Worm (Caenorhabditis elegans) whole organism, L1 larva: ENCODE data around the gene lact-6.

Experiments
- C16A3.4 ChIP-seq: fragments of 150-350 bp; optimal IDR thresholded peaks from 2 replicates; lab custom pipeline; 2014; ENCODE audit warnings: missing biosample characterization, missing genetic modification characterization
- C34B4.2 ChIP-seq: sonication (generic microtip); optimal IDR thresholded peaks from 2 replicates; lab custom pipeline; 2017; ENCODE audit warnings: mild to moderate bottlenecking, missing genetic modification characterization, missing compliant biosample characterization
- alr-1 ChIP-seq: fragments of 200-800 bp; sonication (Bioruptor generic); optimal IDR thresholded peaks from 2 replicates; lab custom pipeline; 2018; ENCODE audit warnings: borderline replicate concordance, mild to moderate bottlenecking, missing genetic modification characterization, missing compliant biosample characterization
- aly-2 ChIP-seq: fragments of 150-350 bp; optimal IDR thresholded peaks from 2 replicates; lab custom pipeline; 2014; ENCODE audit warnings: missing biosample characterization, missing genetic modification characterization
- ama-1 ChIP-seq: fragments of 150-350 bp; optimal IDR thresholded peaks from 2 replicates; lab custom pipeline; 2014
- blmp-1 ChIP-seq: fragments of 150-350 bp; optimal IDR thresholded peaks from 2 replicates; lab custom pipeline; 2014; ENCODE audit warnings: missing biosample characterization, missing genetic modification characterization
- ceh-8 ChIP-seq: fragments of 200-800 bp; sonication (Bioruptor generic); optimal IDR thresholded peaks from 2 replicates; lab custom pipeline; 2018; ENCODE audit warnings: mild to moderate bottlenecking, missing genetic modification characterization, moderate library complexity, missing compliant biosample characterization
- ceh-82 ChIP-seq, 3 experiments: fragments of 150-350 bp in 1 of 3; sonication (generic microtip) in 2 of 3; optimal IDR thresholded peaks; 2 replicates each; lab custom pipeline; 2014 to 2017; ENCODE audit warnings: missing biosample characterization in 3 of 3, missing genetic modification characterization in 3 of 3
- dpl-1 ChIP-seq, 3 experiments: fragments of 150-350 bp in 2 of 3; sonication (generic microtip) in 1 of 3; optimal IDR thresholded peaks; 2 replicates each; lab custom pipeline; 2014 to 2017; ENCODE audit warnings: missing biosample characterization in 3 of 3, missing genetic modification characterization in 3 of 3, missing genetic modification reagents in 3 of 3
- efl-1 ChIP-seq, 4 experiments: fragments of 150-350 bp; optimal IDR thresholded peaks in 3 of 4; peaks in 1 of 4; 1 replicate in 1 of 4; 2 replicates in 3 of 4; lab custom pipeline; 2014; ENCODE audit warnings: missing biosample characterization in 2 of 4, missing genetic modification characterization in 2 of 4, missing genetic modification reagents in 2 of 4
- egl-27 ChIP-seq, 2 experiments: fragments of 150-350 bp in 1 of 2; sonication (generic microtip); optimal IDR thresholded peaks; 3 replicates each; lab custom pipeline; 2017 to 2018; ENCODE audit warnings: missing biosample characterization in 2 of 2, missing genetic modification characterization in 2 of 2, missing genetic modification reagents in 2 of 2
- elt-2 ChIP-seq: sonication (generic microtip); optimal IDR thresholded peaks from 2 replicates; lab custom pipeline; 2016; ENCODE audit warnings: missing genetic modification characterization, mild to moderate bottlenecking, inconsistent platforms, missing compliant biosample characterization, missing genetic modification reagents
- elt-3 ChIP-seq, 6 experiments: fragments of 150-350 bp in 1 of 6; sonication (generic microtip); optimal IDR thresholded peaks; 2 replicates each; lab custom pipeline; 2017 to 2018; ENCODE audit warnings: missing biosample characterization in 6 of 6, missing genetic modification characterization in 6 of 6, inconsistent platforms in 1 of 6
- ets-5 ChIP-seq: fragments of 200-800 bp; sonication (Bioruptor generic); IDR thresholded peaks from 2 replicates; pipeline ENCODE4 v1.3.6; 2022; ENCODE audit warnings: missing genetic modification characterization, missing compliant biosample characterization
- fkh-4 ChIP-seq: sonication (generic microtip); optimal IDR thresholded peaks from 2 replicates; lab custom pipeline; 2016; ENCODE audit warnings: missing compliant biosample characterization, missing genetic modification characterization, borderline replicate concordance
- fkh-8 ChIP-seq: sonication (generic microtip); optimal IDR thresholded peaks from 2 replicates; lab custom pipeline; 2016; ENCODE audit warnings: mild to moderate bottlenecking, missing genetic modification characterization, missing compliant biosample characterization
- fos-1 ChIP-seq: fragments of 150-350 bp; optimal IDR thresholded peaks from 2 replicates; lab custom pipeline; 2014; ENCODE audit warnings: missing biosample characterization, missing genetic modification characterization
- hlh-4 ChIP-seq: sonication (generic microtip); optimal IDR thresholded peaks from 2 replicates; lab custom pipeline; 2016; ENCODE audit warnings: mild to moderate bottlenecking, missing genetic modification characterization, missing compliant biosample characterization
- hpl-2 ChIP-seq: fragments of 150-350 bp; optimal IDR thresholded peaks from 2 replicates; lab custom pipeline; 2014; ENCODE audit warnings: missing biosample characterization, missing genetic modification reagents, missing genetic modification characterization
- irx-1 ChIP-seq: sonication (generic microtip); optimal IDR thresholded peaks from 2 replicates; lab custom pipeline; 2016; ENCODE audit warnings: missing genetic modification characterization, missing compliant biosample characterization
- jun-1 ChIP-seq: fragments of 150-350 bp; optimal IDR thresholded peaks from 2 replicates; lab custom pipeline; 2014; ENCODE audit warnings: missing biosample characterization, missing genetic modification reagents, missing genetic modification characterization
- lin-14 ChIP-seq: fragments of 200-800 bp; sonication (Bioruptor generic); optimal IDR thresholded peaks from 2 replicates; lab custom pipeline; 2018; ENCODE audit warnings: mild to moderate bottlenecking, missing genetic modification characterization, moderate library complexity, missing compliant biosample characterization
- lin-15B ChIP-seq: fragments of 150-350 bp; sonication (generic microtip); optimal IDR thresholded peaks from 3 replicates; lab custom pipeline; 2014; ENCODE audit warnings: missing biosample characterization, missing genetic modification characterization
- lin-35 ChIP-seq, 2 experiments: fragments of 150-350 bp; optimal IDR thresholded peaks; 2 replicates each; lab custom pipeline; 2014; ENCODE audit warnings: missing biosample characterization in 2 of 2, missing genetic modification characterization in 2 of 2, missing genetic modification reagents in 2 of 2
- lir-3 ChIP-seq: sonication (generic microtip); optimal IDR thresholded peaks from 2 replicates; lab custom pipeline; 2016; ENCODE audit warnings: mild to moderate bottlenecking, missing genetic modification characterization, moderate library complexity, missing compliant biosample characterization; ENCODE audit not compliant: poor library complexity
- mep-1 ChIP-seq: fragments of 150-350 bp; optimal IDR thresholded peaks from 2 replicates; lab custom pipeline; 2014; ENCODE audit warnings: missing biosample characterization, missing genetic modification characterization
- nhr-20 ChIP-seq: sonication (generic microtip); optimal IDR thresholded peaks from 2 replicates; lab custom pipeline; 2016; ENCODE audit warnings: mild to moderate bottlenecking, missing genetic modification characterization, missing compliant biosample characterization
- nhr-76 ChIP-seq: sonication (generic microtip); optimal IDR thresholded peaks from 2 replicates; lab custom pipeline; 2017; ENCODE audit warnings: missing biosample characterization, missing genetic modification characterization
- nhr-77 ChIP-seq: fragments of 150-350 bp; optimal IDR thresholded peaks from 2 replicates; lab custom pipeline; 2014; ENCODE audit warnings: missing biosample characterization, missing genetic modification characterization
- nhr-85 ChIP-seq: sonication (generic microtip); peaks from one replicate; lab custom pipeline; 2016; ENCODE audit warnings: missing genetic modification characterization, inconsistent platforms, missing compliant biosample characterization
- nhr-90 ChIP-seq: sonication (generic microtip); optimal IDR thresholded peaks from 2 replicates; lab custom pipeline; 2016; ENCODE audit warnings: mild to moderate bottlenecking, missing genetic modification characterization, missing compliant biosample characterization; ENCODE audit not compliant: poor library complexity
- pax-3 ChIP-seq: fragments of 200-800 bp; sonication (Bioruptor generic); optimal IDR thresholded peaks from 2 replicates; lab custom pipeline; 2018; ENCODE audit warnings: mild to moderate bottlenecking, missing genetic modification characterization, moderate library complexity, missing compliant biosample characterization
- pqm-1 ChIP-seq: sonication (generic microtip); optimal IDR thresholded peaks from 3 replicates; lab custom pipeline; 2017; ENCODE audit warnings: missing biosample characterization, missing genetic modification characterization
- rnt-1 ChIP-seq: sonication (generic microtip); optimal IDR thresholded peaks from 2 replicates; lab custom pipeline; 2016; ENCODE audit warnings: mild to moderate bottlenecking, missing genetic modification characterization, moderate library complexity, missing compliant biosample characterization
- snu-23 ChIP-seq: sonication (generic microtip); optimal IDR thresholded peaks from 2 replicates; lab custom pipeline; 2016; ENCODE audit warnings: missing genetic modification characterization, missing compliant biosample characterization
- sptf-1 ChIP-seq: fragments of 150-350 bp; optimal IDR thresholded peaks from 2 replicates; lab custom pipeline; 2014; ENCODE audit warnings: missing biosample characterization, missing genetic modification characterization
- sup-37 ChIP-seq: fragments of 200-800 bp; sonication (Bioruptor generic); optimal IDR thresholded peaks from 2 replicates; lab custom pipeline; 2018; ENCODE audit warnings: mild to moderate bottlenecking, missing genetic modification characterization, missing compliant biosample characterization
- tlp-1 ChIP-seq: fragments of 150-350 bp; optimal IDR thresholded peaks from 2 replicates; lab custom pipeline; 2014; ENCODE audit warnings: missing biosample characterization, missing genetic modification characterization
- unc-62 ChIP-seq: fragments of 150-350 bp; optimal IDR thresholded peaks from 2 replicates; lab custom pipeline; 2014; ENCODE audit warnings: missing biosample characterization, missing genetic modification reagents, missing genetic modification characterization
- vab-15 ChIP-seq: sonication (generic microtip); optimal IDR thresholded peaks from 2 replicates; lab custom pipeline; 2017; ENCODE audit warnings: missing genotype, mild to moderate bottlenecking, missing genetic modification characterization, missing compliant biosample characterization

Gene lact-6

ce11 chrIV:17407025-17407424 lies 24.2 kb downstream of the lact-6 start, which contains the start of gene T02D1.7:
TSS of gene T02D1.7 (minus strand) at chrIV:17407125.
- TF ChIP-seq egl-27 (tag; optimal IDR thresholded peaks at IDR 0.05; lab: Kevin White, UChicago), result no peak
- no peak for TF ChIP-seq lin-14 (GFP tag; lab: Kevin White, UChicago)
- no peak for TF ChIP-seq vab-15
- TF ChIP-seq hpl-2 (GFP tag; lab: Kevin White, UChicago), result no peak
- no peak for TF ChIP-seq nhr-76 (tag; lab: Kevin White, UChicago)
- no peak for TF ChIP-seq ceh-82 (tag; optimal IDR thresholded peaks at IDR 0.05; lab: Kevin White, UChicago)
- no peak for TF ChIP-seq lin-15B (tag; lab: Kevin White, UChicago)
- no peak for TF ChIP-seq lin-35 (GFP tag; optimal IDR thresholded peaks at IDR 0.05; lab: Kevin White, UChicago)
- no peak for TF ChIP-seq alr-1 (tag; lab: Kevin White, UChicago)
- no peak for TF ChIP-seq nhr-20 (tag; lab: Kevin White, UChicago)
- TF ChIP-seq fkh-4 (tag; lab: Kevin White, UChicago), result no peak
- no peak for TF ChIP-seq lir-3 (tag; lab: Kevin White, UChicago)
- TF ChIP-seq elt-3 (tag; optimal IDR thresholded peaks at IDR 0.05; lab: Kevin White, UChicago), result no peak
- TF ChIP-seq tlp-1 (tag; lab: Kevin White, UChicago), result no peak

ce11 chrIV:17406119-17406518 lies 25.1 kb downstream of the lact-6 start:
- TF ChIP-seq dpl-1 (GFP tag; optimal IDR thresholded peaks at IDR 0.05; lab: Kevin White, UChicago) (no peak), efl-1 (optimal IDR thresholded peaks at IDR 0.05; lab: Kevin White, UChicago) (no peak), efl-1 (GFP tag; optimal IDR thresholded peaks at IDR 0.05 in 1 of 2; lab: Kevin White, UChicago) (no peak), blmp-1 (tag; lab: Kevin White, UChicago) (peak; percentile 11), unc-62 (GFP tag; lab: Kevin White, UChicago) (no peak), elt-2 (tag; lab: Kevin White, UChicago) (peak; percentile 64), nhr-20 (tag; lab: Kevin White, UChicago) (peak; percentile 25)

DNA sequence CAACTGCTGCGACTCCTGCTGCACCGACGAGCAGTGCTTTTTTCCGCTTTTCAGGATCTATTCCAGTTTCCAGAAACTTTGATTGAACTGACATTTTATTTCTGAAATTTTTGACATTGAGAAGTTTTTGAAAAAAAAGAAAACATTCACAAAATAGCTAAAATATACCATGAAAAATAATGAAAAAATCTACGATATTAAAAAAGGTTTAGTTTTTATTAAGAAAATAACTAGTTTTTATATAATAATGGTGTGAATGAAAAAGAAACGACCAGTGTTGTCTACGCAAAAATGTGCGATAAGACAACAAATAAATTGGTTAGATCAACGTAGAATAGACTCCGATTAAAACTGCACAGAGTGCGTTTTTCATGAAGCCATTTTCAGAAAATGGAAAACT lies 25.7 kb downstream of the lact-6 start, which contains the start of gene pmp-4:
Gene pmp-4, minus strand, starts transcription at position 101 of the 400 bp plus-strand sequence.
- TF ChIP-seq nhr-90 (no peak), efl-1 (optimal IDR thresholded peaks at IDR 0.05; lab: Kevin White, UChicago) (no peak), efl-1 (GFP tag; optimal IDR thresholded peaks at IDR 0.05 in 1 of 2; lab: Kevin White, UChicago) (peak in 1 of 2 experiments; percentile 7)
- TF ChIP-seq, all 84 proteins: peak for 1

- no peak for TF ChIP-seq hlh-4 (tag; lab: Kevin White, UChicago)
- TF ChIP-seq sptf-1 (tag; lab: Kevin White, UChicago), result no peak
- TF ChIP-seq ets-5 (GFP tag; lab: Robert Waterston, UW), result no peak
- no peak for TF ChIP-seq C34B4.2 (tag; lab: Kevin White, UChicago)
- TF ChIP-seq irx-1 (tag; lab: Kevin White, UChicago), result no peak
- TF ChIP-seq vab-15, result no peak
- TF ChIP-seq jun-1 (tag; lab: Kevin White, UChicago), result no peak
- peak; percentile 23 for TF ChIP-seq pax-3 (tag; lab: Kevin White, UChicago)
- no peak for TF ChIP-seq snu-23 (GFP tag; lab: Kevin White, UChicago)
- peak; percentile 0 for TF ChIP-seq fkh-8 (tag; lab: Kevin White, UChicago)
Observed at ce11 chrIV:17399455-17399854, 31.7 kb downstream of the lact-6 start, which contains the start of gene T02D1.4. TSS of gene T02D1.4 (plus strand) at chrIV:17399755.

DNA sequence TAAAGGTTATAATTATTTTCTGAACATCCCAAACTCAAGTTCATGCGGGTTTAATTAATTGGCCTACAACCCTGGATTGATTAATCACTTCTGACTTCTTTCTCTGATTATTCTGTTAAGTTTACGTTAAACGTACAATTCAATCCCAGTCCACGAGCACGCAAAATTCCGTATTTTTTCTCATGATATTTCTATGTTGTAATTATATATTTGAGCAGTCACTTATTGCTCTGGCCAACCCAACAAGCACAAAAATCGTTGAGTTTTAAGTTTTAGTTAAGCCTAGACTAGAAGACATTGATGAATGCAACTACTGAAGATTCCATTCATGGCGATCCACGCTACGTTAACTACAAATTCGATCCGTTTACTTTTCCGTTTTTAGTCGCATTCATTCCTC lies 35.3 kb downstream of the lact-6 start, which contains the start of gene sru-15:
Gene sru-15, plus strand, starts transcription at position 301 of the 400 bp plus-strand sequence.
- TF ChIP-seq sup-37 (GFP tag; lab: Kevin White, UChicago) (no peak), pqm-1 (no peak), ets-5 (GFP tag; lab: Robert Waterston, UW) (no peak), nhr-77 (tag; lab: Kevin White, UChicago) (no peak), ama-1 (lab: Kevin White, UChicago) (no peak), fos-1 (tag; lab: Kevin White, UChicago) (no peak), aly-2 (tag; lab: Kevin White, UChicago) (no peak), mep-1 (tag; lab: Kevin White, UChicago) (no peak), nhr-85 (tag; lab: Kevin White, UChicago) (no peak), egl-27 (tag; optimal IDR thresholded peaks at IDR 0.05; lab: Kevin White, UChicago) (no peak), rnt-1 (tag; lab: Kevin White, UChicago) (no peak), lin-15B (tag; lab: Kevin White, UChicago) (no peak), tlp-1 (tag; lab: Kevin White, UChicago) (no peak), C16A3.4 (tag; lab: Kevin White, UChicago) (no peak), sptf-1 (tag; lab: Kevin White, UChicago) (no peak), ceh-8 (GFP tag; lab: Kevin White, UChicago) (no peak)
